Fruit fly (Drosophila melanogaster) whole organism, adult: ENCODE measurements around the gene qtc.

ENCODE experiments used
- CG11617 ChIP-seq: fragments of 200-800 bp; sonication (Bioruptor generic); optimal IDR thresholded peaks from 2 replicates; lab custom pipeline; 2017; ENCODE audit warnings: mild to moderate bottlenecking, missing biosample characterization, missing genetic modification reagents, missing genetic modification characterization
- CG12768 ChIP-seq: fragments of 200-800 bp; sonication (Bioruptor generic); optimal IDR thresholded peaks from 2 replicates; lab custom pipeline; 2017; ENCODE audit warnings: missing biosample characterization, missing genetic modification characterization, mild to moderate bottlenecking, moderate library complexity, missing genetic modification reagents
- CG14711 ChIP-seq: fragments of 200-800 bp; sonication (Bioruptor generic); optimal IDR thresholded peaks from 2 replicates; lab custom pipeline; 2018; ENCODE audit warnings: missing biosample characterization, mild to moderate bottlenecking, missing genetic modification characterization, moderate library complexity
- CG1620 ChIP-seq: fragments of 200-800 bp; sonication (Bioruptor generic); optimal IDR thresholded peaks from 2 replicates; lab custom pipeline; 2016; ENCODE audit warnings: missing biosample characterization, missing genetic modification characterization
- CG33017 ChIP-seq: fragments of 200-800 bp; sonication (Bioruptor generic); optimal IDR thresholded peaks from 2 replicates; lab custom pipeline; 2018; ENCODE audit warnings: missing biosample characterization, mild to moderate bottlenecking, missing genetic modification characterization, moderate library complexity
- CG5204 ChIP-seq: fragments of 200-800 bp; sonication (Bioruptor generic); optimal IDR thresholded peaks from 2 replicates; lab custom pipeline; 2016; ENCODE audit warnings: missing biosample characterization, missing genetic modification characterization
- CG7045 ChIP-seq: fragments of 200-800 bp; sonication (Bioruptor generic); optimal IDR thresholded peaks from 2 replicates; lab custom pipeline; 2017; ENCODE audit warnings: missing biosample characterization, mild to moderate bottlenecking, missing genetic modification characterization
- CG7101 ChIP-seq: fragments of 200-800 bp; sonication (Bioruptor generic); optimal IDR thresholded peaks from 2 replicates; lab custom pipeline; 2018; ENCODE audit warnings: missing biosample characterization, mild to moderate bottlenecking, missing genetic modification characterization, moderate library complexity
- Clk ChIP-seq: fragments of 200-800 bp; sonication (Bioruptor generic); optimal IDR thresholded peaks from 2 replicates; lab custom pipeline; 2017; ENCODE audit warnings: missing biosample characterization, missing genetic modification characterization
- Crg-1 ChIP-seq: fragments of 200-800 bp; sonication (Bioruptor generic); optimal IDR thresholded peaks from 2 replicates; lab custom pipeline; 2016; ENCODE audit warnings: missing biosample characterization, missing genetic modification characterization
- Hr96 ChIP-seq: fragments of 200-800 bp; sonication (Bioruptor generic); optimal IDR thresholded peaks from 2 replicates; lab custom pipeline; 2016; ENCODE audit warnings: missing biosample characterization, missing genetic modification characterization
- Mnt ChIP-seq: fragments of 200-800 bp; sonication (Bioruptor generic); optimal IDR thresholded peaks from 2 replicates; lab custom pipeline; 2016; ENCODE audit warnings: missing biosample characterization, mild to moderate bottlenecking, missing genetic modification characterization
- bab1 ChIP-seq: fragments of 200-800 bp; sonication (Bioruptor generic); optimal IDR thresholded peaks from 3 replicates; lab custom pipeline; 2019; ENCODE audit warnings: missing biosample characterization, mild to moderate bottlenecking, missing genetic modification characterization, moderate library complexity
- cic ChIP-seq: fragments of 200-800 bp; sonication (Bioruptor generic); optimal IDR thresholded peaks from 2 replicates; lab custom pipeline; 2017; ENCODE audit warnings: missing biosample characterization, mild to moderate bottlenecking, missing genetic modification characterization, moderate library complexity
- cnc ChIP-seq, 2 experiments: fragments of >200 bp; optimal IDR thresholded peaks; 2 replicates each; lab custom pipeline; 2017
- kay ChIP-seq: fragments of 200-800 bp; sonication (Bioruptor generic); peaks from one replicate; lab custom pipeline; 2016; ENCODE audit warnings: missing biosample characterization, missing genetic modification characterization, borderline replicate concordance
- ovo ChIP-seq: fragments of 200-800 bp; sonication (Bioruptor generic); optimal IDR thresholded peaks from 2 replicates; lab custom pipeline; 2016; ENCODE audit warnings: missing biosample characterization, missing genetic modification characterization
- pad ChIP-seq: fragments of 200-800 bp; sonication (Bioruptor generic); optimal IDR thresholded peaks from 3 replicates; lab custom pipeline; 2017; ENCODE audit warnings: missing biosample characterization, missing genetic modification characterization, mild to moderate bottlenecking, moderate library complexity, missing genetic modification reagents
- tj ChIP-seq: fragments of 200-800 bp; sonication (Bioruptor generic); optimal IDR thresholded peaks from 3 replicates; lab custom pipeline; 2017; ENCODE audit warnings: missing biosample characterization, mild to moderate bottlenecking, missing genetic modification characterization, moderate library complexity
- toe ChIP-seq: fragments of 200-800 bp; sonication (Bioruptor generic); optimal IDR thresholded peaks from 2 replicates; lab custom pipeline; 2016; ENCODE audit warnings: missing biosample characterization, missing genetic modification characterization

qtc gene

dm6 chr2L:5029809-5030108 lies 30.9 kb upstream of the qtc start:
- TF ChIP-seq CG33017: no peak
- peak; percentile 33 for TF ChIP-seq kay
- TF ChIP-seq tj (GFP tag; lab: Kevin White, UChicago): peak; percentile 60
- no peak for TF ChIP-seq CG11617
- TF ChIP-seq pad (GFP tag; lab: Kevin White, UChicago): no peak
- no peak for TF ChIP-seq cnc (optimal IDR thresholded peaks at IDR 0.05; lab: Kevin White, UChicago)
- TF ChIP-seq cic (GFP tag; lab: Kevin White, UChicago): no peak
- no peak for TF ChIP-seq Hr96 (GFP tag; lab: Kevin White, UChicago)
- TF ChIP-seq CG14711 (tag; lab: Kevin White, UChicago): no peak

dm6 chr2L:5030535-5030934 lies 30.1 kb upstream of the qtc start:
- TF ChIP-seq bab1 (no peak), Crg-1 (GFP tag; lab: Kevin White, UChicago) (no peak), tj (GFP tag; lab: Kevin White, UChicago) (no peak), pad (GFP tag; lab: Kevin White, UChicago) (no peak), cnc (optimal IDR thresholded peaks at IDR 0.05; lab: Kevin White, UChicago) (no peak), CG1620 (GFP tag; lab: Kevin White, UChicago) (no peak), CG12768 (no peak), CG7045 (GFP tag; lab: Kevin White, UChicago) (no peak), CG7101 (tag; lab: Kevin White, UChicago) (no peak), CG14711 (tag; lab: Kevin White, UChicago) (no peak), Clk (no peak), toe (no peak), Mnt (GFP tag; lab: Kevin White, UChicago) (no peak)

dm6 chr2L:5031399-5031798 lies 29.2 kb upstream of the qtc start:
- no peak for TF ChIP-seq Crg-1 (GFP tag; lab: Kevin White, UChicago)

dm6 chr2L:5031886-5032285 lies 28.7 kb upstream of the qtc start:
- no peak for TF ChIP-seq tj (GFP tag; lab: Kevin White, UChicago)
- TF ChIP-seq CG11617: no peak
- no peak for TF ChIP-seq cnc (optimal IDR thresholded peaks at IDR 0.05; lab: Kevin White, UChicago)
- TF ChIP-seq CG14711 (tag; lab: Kevin White, UChicago): no peak
- no peak for TF ChIP-seq CG1620 (GFP tag; lab: Kevin White, UChicago)
- TF ChIP-seq Mnt (GFP tag; lab: Kevin White, UChicago): no peak
- TF ChIP-seq cic (GFP tag; lab: Kevin White, UChicago): no peak
- no peak for TF ChIP-seq Clk
- no peak for TF ChIP-seq toe
- TF ChIP-seq Crg-1 (GFP tag; lab: Kevin White, UChicago): no peak
- TF ChIP-seq CG33017: no peak
- TF ChIP-seq kay: no peak
- TF ChIP-seq ovo (GFP tag; lab: Kevin White, UChicago): no peak
- no peak for TF ChIP-seq CG5204 (GFP tag; lab: Kevin White, UChicago)
- no peak for TF ChIP-seq bab1
- TF ChIP-seq Hr96 (GFP tag; lab: Kevin White, UChicago): no peak
- no peak for TF ChIP-seq CG7045 (GFP tag; lab: Kevin White, UChicago)
- TF ChIP-seq pad (GFP tag; lab: Kevin White, UChicago): no peak
- TF ChIP-seq CG7101 (tag; lab: Kevin White, UChicago): no peak

DNA sequence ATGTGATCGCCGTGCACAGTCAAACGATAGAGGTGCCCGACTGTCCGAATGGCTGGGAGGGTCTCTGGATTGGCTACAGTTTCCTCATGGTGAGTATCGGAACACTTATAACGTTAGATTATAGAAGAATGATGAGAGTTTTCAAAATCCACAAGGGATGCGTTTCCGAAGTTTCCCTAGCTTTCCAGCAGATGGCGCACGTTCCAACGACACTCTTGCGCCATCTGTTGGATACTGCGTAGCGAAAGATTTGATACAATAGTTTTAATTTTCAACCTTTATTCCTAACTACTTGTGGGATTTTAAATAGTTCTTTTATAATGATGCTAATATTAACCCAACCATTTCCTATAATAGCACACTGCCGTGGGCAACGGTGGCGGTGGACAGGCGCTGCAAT lies 24.5 kb upstream of the qtc start:
- no peak for TF ChIP-seq cnc (optimal IDR thresholded peaks at IDR 0.05; lab: Kevin White, UChicago)
- no peak for TF ChIP-seq toe
- no peak for TF ChIP-seq CG7045 (GFP tag; lab: Kevin White, UChicago)
- no peak for TF ChIP-seq Mnt (GFP tag; lab: Kevin White, UChicago)
- no peak for TF ChIP-seq CG14711 (tag; lab: Kevin White, UChicago)
- no peak for TF ChIP-seq tj (GFP tag; lab: Kevin White, UChicago)
- TF ChIP-seq ovo (GFP tag; lab: Kevin White, UChicago): no peak
- TF ChIP-seq CG5204 (GFP tag; lab: Kevin White, UChicago): no peak
- TF ChIP-seq kay: no peak
- TF ChIP-seq Hr96 (GFP tag; lab: Kevin White, UChicago): no peak
- no peak for TF ChIP-seq CG33017

DNA sequence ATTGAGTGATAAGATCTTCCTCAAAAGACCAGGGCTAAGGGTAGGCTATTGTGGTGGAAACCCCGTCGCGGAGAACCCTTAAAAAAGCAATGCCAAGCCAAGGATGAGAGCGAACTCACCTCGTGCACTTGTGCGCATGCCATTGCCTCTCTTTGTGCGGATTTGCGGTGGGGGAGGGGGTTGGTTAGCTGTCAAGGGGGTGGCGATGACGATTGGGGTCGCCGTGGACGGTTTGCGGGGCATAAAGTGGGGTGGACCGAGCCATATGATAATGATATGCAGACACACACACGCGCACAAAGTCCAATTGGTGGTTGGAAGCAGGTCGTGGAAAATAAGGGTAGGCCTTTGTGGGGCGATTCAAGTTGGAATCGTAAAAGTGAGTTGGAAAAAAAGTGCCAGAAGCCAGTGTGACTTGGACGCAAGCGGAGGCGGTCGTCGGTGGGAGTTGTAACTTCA lies 23.2 kb upstream of the qtc start, which contains the start of the genes CG14042 and SP555:
CG14042 (plus strand) TSS at position 308 of the 459 bp plus-strand sequence.
SP555 (plus strand) TSS at position 308 of the 459 bp plus-strand sequence.
- TF ChIP-seq pad (GFP tag; lab: Kevin White, UChicago) (peak; percentile 18), cic (GFP tag; lab: Kevin White, UChicago) (no peak)

DNA sequence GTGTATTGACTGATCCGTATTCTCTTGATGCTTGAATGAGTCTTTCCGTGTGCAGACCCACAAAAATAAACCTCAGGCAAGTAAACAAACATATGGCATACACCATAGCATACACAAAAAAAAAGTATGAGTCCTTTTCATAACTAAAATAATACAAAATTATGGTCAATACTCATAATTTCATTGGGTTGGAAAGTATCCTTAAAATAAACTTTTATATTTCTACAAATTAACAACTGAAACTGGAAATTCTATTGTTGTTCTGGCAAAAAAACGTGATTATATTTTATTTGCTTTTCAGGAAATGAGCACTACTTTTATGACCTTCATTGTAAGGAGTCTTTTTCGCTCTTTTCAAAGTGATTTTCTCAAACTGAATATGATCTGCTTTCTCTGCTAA lies 18.5 kb upstream of the qtc start:
- TF ChIP-seq Mnt (GFP tag; lab: Kevin White, UChicago) (no peak), Hr96 (GFP tag; lab: Kevin White, UChicago) (no peak), ovo (GFP tag; lab: Kevin White, UChicago) (no peak), CG5204 (GFP tag; lab: Kevin White, UChicago) (no peak), CG7101 (tag; lab: Kevin White, UChicago) (no peak), kay (no peak), bab1 (no peak), tj (GFP tag; lab: Kevin White, UChicago) (no peak), pad (GFP tag; lab: Kevin White, UChicago) (no peak), Crg-1 (GFP tag; lab: Kevin White, UChicago) (no peak), CG33017 (no peak), CG11617 (no peak), CG7045 (GFP tag; lab: Kevin White, UChicago) (no peak), toe (no peak), CG12768 (no peak)
